Fruit fly (Drosophila melanogaster): Measurements from ENCODE around the gene RpS19b.

Gene RpS19b

DNA sequence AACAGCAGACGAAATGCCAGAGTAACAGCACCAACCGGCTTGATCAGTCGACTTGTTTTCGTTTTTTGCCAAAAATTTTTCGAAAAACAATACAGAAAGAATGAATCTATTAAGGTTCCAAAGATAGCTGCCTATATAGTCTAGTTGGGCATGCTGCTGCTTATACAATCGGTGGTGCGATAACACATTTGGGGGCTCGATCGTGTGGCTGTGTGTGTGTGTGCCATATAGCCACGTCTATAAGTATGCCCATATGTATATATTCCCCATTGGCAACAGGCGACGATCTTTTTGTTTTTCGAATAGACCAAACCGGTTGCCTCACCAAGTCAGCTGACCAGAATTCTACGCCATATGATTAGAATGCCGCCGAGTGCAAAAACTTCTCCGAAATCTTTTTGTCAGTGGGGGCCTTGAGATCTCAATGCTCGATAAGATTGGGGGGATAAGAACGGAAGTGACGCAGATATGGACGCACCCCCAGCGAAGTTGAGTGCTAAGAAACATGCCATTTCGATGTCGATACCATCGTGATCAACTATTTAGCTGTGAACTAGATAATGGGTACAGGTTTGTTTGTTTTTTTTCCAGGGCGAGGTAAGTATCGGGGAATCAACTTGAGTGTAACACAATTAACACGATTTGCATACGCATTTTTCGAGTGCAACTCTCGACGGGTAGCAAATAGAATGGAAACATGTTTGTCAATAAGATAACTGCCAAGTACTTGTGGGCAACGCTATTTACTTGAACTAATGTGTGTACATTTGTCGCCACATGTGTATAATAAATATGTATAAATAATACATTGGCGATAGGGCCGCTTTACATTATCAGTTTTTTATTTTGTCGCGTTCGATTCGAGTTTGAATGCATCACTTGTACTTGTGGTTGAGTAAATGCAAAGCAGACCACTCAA lies 6.8 kb upstream of the RpS19b start (continued):
- TF ChIP-seq MESR4 (GFP tag; optimal IDR thresholded peaks at IDR 0.05) (peak; percentile 38), luna (GFP tag; optimal IDR thresholded peaks at IDR 0.05) (no peak), Hr3 (GFP tag; optimal IDR thresholded peaks at IDR 0.05) (peak; percentile 28), CG8478 (optimal IDR thresholded peaks at IDR 0.05) (no peak), crc (GFP tag; optimal IDR thresholded peaks at IDR 0.05) (no peak), HmgD (GFP tag; optimal IDR thresholded peaks at IDR 0.05) (no peak), her (GFP tag; optimal IDR thresholded peaks at IDR 0.05) (peak; percentile 20), unpg (GFP tag; optimal IDR thresholded peaks at IDR 0.05) (peak; percentile 78), ci (GFP tag; IDR thresholded peaks at IDR 0.05) (peak; percentile 89), pzg (GFP tag; optimal IDR thresholded peaks at IDR 0.05) (no peak), Nf-YA (GFP tag; IDR thresholded peaks at IDR 0.05) (peak; percentile 63; the same call in 1 of the 2 replicates), CTCF (GFP tag; optimal IDR thresholded peaks at IDR 0.05) (peak; percentile 30), CG14050 (GFP tag; IDR thresholded peaks at IDR 0.05) (peak; percentile 72; the same call in 2 of the 3 replicates), CG3847 (GFP tag; IDR thresholded peaks at IDR 0.05) (peak; percentile 19; the same call in 1 of the 2 replicates), Max (GFP tag; optimal IDR thresholded peaks at IDR 0.05) (peak; percentile 84), CG15269 (tag; optimal IDR thresholded peaks at IDR 0.05) (peak; percentile 64), tll (GFP tag; optimal IDR thresholded peaks at IDR 0.05) (peak in 1 of 2 experiments; percentile 22), CG13123 (GFP tag; optimal IDR thresholded peaks at IDR 0.05) (peak; percentile 81), CG14860 (GFP tag; IDR thresholded peaks at IDR 0.05; ENCODE audit: partially characterized antibody) (no peak), nerfin-1 (tag; optimal IDR thresholded peaks at IDR 0.05) (peak; percentile 82), CG11723 (GFP tag; optimal IDR thresholded peaks at IDR 0.05) (peak; percentile 84), NK7.1 (GFP tag; optimal IDR thresholded peaks at IDR 0.05) (peak; percentile 56), wdn (GFP tag; IDR thresholded peaks at IDR 0.05) (no peak), zen (tag; optimal IDR thresholded peaks at IDR 0.05) (peak; percentile 57), HLH3B (GFP tag; IDR thresholded peaks at IDR 0.05) (peak; percentile 78; the same call in 1 of the 2 replicates), Antp (GFP tag; optimal IDR thresholded peaks at IDR 0.05) (peak; percentile 3), CG3281 (GFP tag; optimal IDR thresholded peaks at IDR 0.05) (peak; percentile 79), Eip74EF (GFP tag; optimal IDR thresholded peaks at IDR 0.05) (peak in 1 of 2 experiments; percentile 71), CG4617 (GFP tag; optimal IDR thresholded peaks at IDR 0.05; ENCODE audit: borderline replicate concordance) (peak; percentile 15), CG30020 (tag; optimal IDR thresholded peaks at IDR 0.05) (peak; percentile 10), CG5953 (GFP tag; IDR thresholded peaks at IDR 0.05) (peak; percentile 65; the same call in 1 of the 2 replicates), kay (GFP tag; optimal IDR thresholded peaks at IDR 0.05) (peak; percentile 59), CG10274 (GFP tag; optimal IDR thresholded peaks at IDR 0.05) (peak; percentile 63), Bdp1 (GFP tag; optimal IDR thresholded peaks at IDR 0.05) (peak; percentile 72), bsh (GFP tag; optimal IDR thresholded peaks at IDR 0.05) (peak in 1 of 2 experiments; percentile 90), ab (GFP tag; optimal IDR thresholded peaks at IDR 0.05) (no peak), wor (GFP tag; IDR thresholded peaks at IDR 0.05) (peak; percentile 41; the same call in 1 of the 2 replicates), Oli (tag; optimal IDR thresholded peaks at IDR 0.05) (peak; percentile 45), Mad (GFP tag; optimal IDR thresholded peaks at IDR 0.05) (peak; percentile 59), abd-A (tag; optimal IDR thresholded peaks at IDR 0.05) (no peak), Sry-δ (GFP tag; optimal IDR thresholded peaks at IDR 0.05) (no peak), jumu (GFP tag; optimal IDR thresholded peaks at IDR 0.05) (no peak), CG1792 (GFP tag; optimal IDR thresholded peaks at IDR 0.05) (peak; percentile 62), CG10565 (GFP tag; optimal IDR thresholded peaks at IDR 0.05) (peak; percentile 30), stwl (tag; optimal IDR thresholded peaks at IDR 0.05) (peak; percentile 13), CG17802 (tag; optimal IDR thresholded peaks at IDR 0.05) (peak; percentile 34), vvl (GFP tag; IDR thresholded peaks at IDR 0.05) (peak; percentile 72), Ssrp (tag; optimal IDR thresholded peaks at IDR 0.05) (peak; percentile 13)
